Worm (Caenorhabditis elegans) whole organism, L2 larva: Measurements from ENCODE around the gene F59F3.6.
A peak's percentile ranks its signal among the peaks of the same experiment; 100 is the strongest.

Source experiments
- F13H6.1 ChIP-seq: sonication (generic microtip); optimal IDR thresholded peaks from 2 replicates; lab custom pipeline; 2016; ENCODE audit warnings: missing genetic modification characterization, missing compliant biosample characterization
- R02D3.7 ChIP-seq: fragments of 150-350 bp; optimal IDR thresholded peaks from 2 replicates; lab custom pipeline; 2014; ENCODE audit warnings: missing biosample characterization, missing genetic modification characterization
- alr-1 ChIP-seq: fragments of 150-350 bp; optimal IDR thresholded peaks from 2 replicates; lab custom pipeline; 2014; ENCODE audit warnings: missing biosample characterization, missing genetic modification characterization
- blmp-1 ChIP-seq: sonication (generic microtip); optimal IDR thresholded peaks from 2 replicates; lab custom pipeline; 2017; ENCODE audit warnings: missing genetic modification characterization, mild to moderate bottlenecking, missing compliant biosample characterization, antibody characterized with exemption, moderate library complexity; ENCODE audit not compliant: insufficient read depth
- ceh-16 ChIP-seq: fragments of 150-350 bp; optimal IDR thresholded peaks from 2 replicates; lab custom pipeline; 2014; ENCODE audit warnings: missing biosample characterization, missing genetic modification characterization
- crh-2 ChIP-seq: sonication (generic microtip); optimal IDR thresholded peaks from 2 replicates; lab custom pipeline; 2017; ENCODE audit warnings: missing biosample characterization, missing genetic modification characterization
- egl-27 ChIP-seq: sonication (generic microtip); optimal IDR thresholded peaks from 3 replicates; lab custom pipeline; 2017; ENCODE audit warnings: missing biosample characterization, missing genetic modification reagents, missing genetic modification characterization
- elt-1 ChIP-seq: fragments of 150-350 bp; optimal IDR thresholded peaks from 2 replicates; lab custom pipeline; 2014; ENCODE audit warnings: missing biosample characterization, missing genetic modification characterization
- elt-3 ChIP-seq: sonication (generic microtip); optimal IDR thresholded peaks from 2 replicates; lab custom pipeline; 2017; ENCODE audit warnings: missing biosample characterization, missing genetic modification characterization
- gmeb-1 ChIP-seq: fragments of 150-350 bp; optimal IDR thresholded peaks from 2 replicates; lab custom pipeline; 2014; ENCODE audit warnings: missing biosample characterization, missing genetic modification characterization
- mab-5 ChIP-seq: fragments of 150-350 bp; optimal IDR thresholded peaks from 2 replicates; lab custom pipeline; 2014; ENCODE audit warnings: missing biosample characterization, missing genetic modification characterization
- mbf-1 ChIP-seq: sonication (generic microtip); optimal IDR thresholded peaks from 2 replicates; lab custom pipeline; 2017; ENCODE audit warnings: missing biosample characterization, missing genetic modification characterization
- mdl-1 ChIP-seq, 2 experiments: fragments of 150-350 bp in 1 of 2; sonication (generic microtip) in 1 of 2; optimal IDR thresholded peaks; 2 replicates each; lab custom pipeline; 2017; ENCODE audit warnings: missing biosample characterization in 2 of 2, missing genetic modification characterization in 2 of 2
- nhr-11 ChIP-seq: fragments of 150-350 bp; optimal IDR thresholded peaks from 2 replicates; lab custom pipeline; 2014; ENCODE audit warnings: missing biosample characterization, missing genetic modification characterization
- nhr-12 ChIP-seq: fragments of 150-350 bp; optimal IDR thresholded peaks from 2 replicates; lab custom pipeline; 2014; ENCODE audit warnings: missing biosample characterization, missing genetic modification characterization
- nhr-129 ChIP-seq: fragments of 150-350 bp; optimal IDR thresholded peaks from 2 replicates; lab custom pipeline; 2014; ENCODE audit warnings: missing biosample characterization, missing genetic modification characterization
- nhr-21 ChIP-seq: fragments of 150-350 bp; optimal IDR thresholded peaks from 2 replicates; lab custom pipeline; 2014; ENCODE audit warnings: missing biosample characterization, missing genetic modification characterization
- nhr-237 ChIP-seq: fragments of 150-350 bp; optimal IDR thresholded peaks from 2 replicates; lab custom pipeline; 2014; ENCODE audit warnings: missing biosample characterization, missing genetic modification characterization
- nhr-25 ChIP-seq: fragments of 150-350 bp; sonication (generic microtip); optimal IDR thresholded peaks from 3 replicates; lab custom pipeline; 2014; ENCODE audit warnings: missing biosample characterization, missing genetic modification characterization
- nhr-6 ChIP-seq: fragments of 150-350 bp; optimal IDR thresholded peaks from 2 replicates; lab custom pipeline; 2014; ENCODE audit warnings: missing biosample characterization, missing genetic modification characterization
- nhr-77 ChIP-seq: fragments of 150-350 bp; optimal IDR thresholded peaks from 2 replicates; lab custom pipeline; 2014; ENCODE audit warnings: missing biosample characterization, missing genetic modification characterization
- sma-3 ChIP-seq: sonication (generic microtip); optimal IDR thresholded peaks from 2 replicates; lab custom pipeline; 2016; ENCODE audit warnings: missing genetic modification reagents, missing genetic modification characterization, missing compliant biosample characterization
- sma-9 ChIP-seq, 2 experiments: fragments of 150-350 bp in 1 of 2; sonication (generic microtip) in 1 of 2; optimal IDR thresholded peaks; 2 replicates each; lab custom pipeline; 2014 to 2016; ENCODE audit warnings: missing genetic modification characterization in 2 of 2, mild to moderate bottlenecking in 1 of 2, missing biosample characterization in 1 of 2, missing compliant biosample characterization in 1 of 2, missing genetic modification reagents in 1 of 2, moderate library complexity in 1 of 2
- unc-39 ChIP-seq: fragments of 150-350 bp; optimal IDR thresholded peaks from 2 replicates; lab custom pipeline; 2014; ENCODE audit warnings: missing biosample characterization, missing genetic modification characterization
- unc-62 ChIP-seq: fragments of 150-350 bp; optimal IDR thresholded peaks from 2 replicates; lab custom pipeline; 2014; ENCODE audit warnings: missing biosample characterization, missing genetic modification reagents, missing genetic modification characterization
- zag-1 ChIP-seq: fragments of 150-350 bp; optimal IDR thresholded peaks from 2 replicates; lab custom pipeline; 2014; ENCODE audit warnings: missing biosample characterization, missing genetic modification characterization
- ztf-11 ChIP-seq: sonication (generic microtip); optimal IDR thresholded peaks from 2 replicates; lab custom pipeline; 2017; ENCODE audit warnings: missing biosample characterization, missing genetic modification characterization
- ztf-4 ChIP-seq: fragments of 150-350 bp; optimal IDR thresholded peaks from 2 replicates; lab custom pipeline; 2014; ENCODE audit warnings: missing biosample characterization, missing genetic modification characterization

F59F3.6 gene

DNA sequence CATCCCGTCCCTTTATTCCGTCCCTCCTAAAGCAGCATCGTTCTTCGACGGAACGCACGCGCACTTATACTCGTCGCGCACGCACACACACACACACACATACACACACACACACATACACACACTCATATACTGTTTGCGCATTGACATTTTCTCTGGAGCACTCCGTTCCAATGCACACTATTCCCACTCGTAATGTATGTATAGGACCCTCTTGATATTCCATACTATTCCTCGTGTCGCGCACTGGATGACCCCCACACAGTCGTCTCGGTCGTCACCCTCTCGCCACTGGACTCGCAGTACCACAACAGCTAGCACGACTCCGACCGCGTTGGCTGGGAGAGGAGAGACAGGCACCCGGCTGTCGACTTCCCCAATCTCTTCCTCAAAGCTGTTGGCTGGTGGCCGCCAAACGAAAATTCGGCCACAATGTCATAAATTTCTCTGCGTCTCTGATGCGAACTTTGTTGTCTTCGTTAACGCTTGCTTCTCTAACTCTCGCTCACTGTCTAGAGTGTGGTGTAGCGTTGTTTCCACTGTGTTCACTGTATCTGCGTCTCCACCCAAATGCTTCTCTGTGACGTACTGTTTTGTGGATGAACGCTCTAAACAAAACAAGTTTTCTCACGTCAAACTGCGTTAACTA is 32.1 kb upstream of the F59F3.6 start (continued):
- TF ChIP-seq nhr-11 (tag; lab: Kevin White, UChicago) (peak; percentile 32), mdl-1 (tag; optimal IDR thresholded peaks at IDR 0.05; lab: Kevin White, UChicago) (peak; percentile 86 to 92), unc-62 (GFP tag; lab: Kevin White, UChicago) (peak; percentile 48), nhr-129 (peak; percentile 92), unc-39 (tag; lab: Kevin White, UChicago) (peak; percentile 9), alr-1 (tag; lab: Kevin White, UChicago) (no peak), nhr-6 (tag; lab: Kevin White, UChicago) (peak; percentile 82), nhr-237 (tag; lab: Kevin White, UChicago) (peak; percentile 22), egl-27 (peak; percentile 92), crh-2 (tag; lab: Kevin White, UChicago) (peak; percentile 80), nhr-77 (peak; percentile 13), nhr-21 (peak; percentile 90), F13H6.1 (tag; lab: Kevin White, UChicago) (peak; percentile 99), mbf-1 (tag; lab: Kevin White, UChicago) (no peak), ztf-4 (tag; lab: Kevin White, UChicago) (peak; percentile 73), gmeb-1 (tag; lab: Kevin White, UChicago) (peak; percentile 66), nhr-25 (peak; percentile 93), ztf-11 (tag; lab: Kevin White, UChicago) (no peak), ceh-16 (tag; lab: Kevin White, UChicago) (peak; percentile 41)
- TF ChIP-seq, all 48 proteins: peak for 34

DNA sequence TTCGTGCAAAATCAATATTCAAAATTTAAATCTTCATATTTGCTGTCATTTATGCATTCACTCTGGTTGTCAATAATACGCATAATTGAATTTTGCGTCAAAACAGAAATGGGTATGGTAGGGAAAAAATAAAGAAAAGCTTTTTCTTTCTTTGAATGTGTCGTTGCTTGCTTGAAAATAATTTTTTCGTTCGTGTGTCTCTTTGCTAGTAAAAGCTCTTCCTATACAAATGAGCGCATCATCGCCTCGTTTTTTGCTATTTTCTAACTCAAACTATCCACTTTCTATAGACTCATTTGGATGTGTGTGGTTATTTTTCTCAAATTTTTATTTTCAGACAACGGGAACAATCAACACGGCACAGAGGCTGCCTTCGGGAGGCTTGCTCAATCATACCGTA is 29.5 kb upstream of the F59F3.6 start, which contains the start of gene ldb-1:
Gene ldb-1, plus strand, starts transcription at position 301 of the 400 bp plus-strand sequence.
- TF ChIP-seq unc-39 (tag; lab: Kevin White, UChicago), result no peak
- TF ChIP-seq, all 48 proteins: peak for 0

DNA sequence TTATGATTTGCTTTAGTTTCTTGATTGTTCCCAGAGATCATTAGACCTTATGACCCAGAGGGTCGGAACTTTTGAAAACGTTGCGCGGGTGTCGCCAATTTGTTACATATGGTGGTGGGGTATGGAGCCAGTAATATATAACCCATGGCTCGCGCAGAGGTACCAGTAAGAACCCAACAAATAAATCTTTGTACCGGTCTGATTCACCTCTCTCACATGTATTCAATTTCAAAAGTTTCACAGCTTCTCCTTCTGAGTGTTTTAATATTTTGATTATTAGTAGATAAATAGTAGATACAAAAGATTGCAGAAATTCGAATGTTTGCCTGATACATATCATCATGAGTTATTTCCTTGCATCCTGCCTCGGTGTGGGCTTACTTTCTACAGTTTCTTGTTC is 17.0 kb upstream of the F59F3.6 start, which contains the start of gene egl-15:
Gene egl-15, plus strand, starts transcription at position 301 of the 400 bp plus-strand sequence.
- TF ChIP-seq nhr-11 (tag; lab: Kevin White, UChicago) (no peak), nhr-25 (no peak), nhr-12 (tag; lab: Kevin White, UChicago) (no peak), R02D3.7 (tag; lab: Kevin White, UChicago) (no peak), mab-5 (tag; lab: Kevin White, UChicago) (no peak), zag-1 (tag; lab: Kevin White, UChicago) (no peak), ztf-4 (tag; lab: Kevin White, UChicago) (no peak), blmp-1 (tag; lab: Kevin White, UChicago) (no peak), mdl-1 (tag; optimal IDR thresholded peaks at IDR 0.05; lab: Kevin White, UChicago) (no peak)

DNA sequence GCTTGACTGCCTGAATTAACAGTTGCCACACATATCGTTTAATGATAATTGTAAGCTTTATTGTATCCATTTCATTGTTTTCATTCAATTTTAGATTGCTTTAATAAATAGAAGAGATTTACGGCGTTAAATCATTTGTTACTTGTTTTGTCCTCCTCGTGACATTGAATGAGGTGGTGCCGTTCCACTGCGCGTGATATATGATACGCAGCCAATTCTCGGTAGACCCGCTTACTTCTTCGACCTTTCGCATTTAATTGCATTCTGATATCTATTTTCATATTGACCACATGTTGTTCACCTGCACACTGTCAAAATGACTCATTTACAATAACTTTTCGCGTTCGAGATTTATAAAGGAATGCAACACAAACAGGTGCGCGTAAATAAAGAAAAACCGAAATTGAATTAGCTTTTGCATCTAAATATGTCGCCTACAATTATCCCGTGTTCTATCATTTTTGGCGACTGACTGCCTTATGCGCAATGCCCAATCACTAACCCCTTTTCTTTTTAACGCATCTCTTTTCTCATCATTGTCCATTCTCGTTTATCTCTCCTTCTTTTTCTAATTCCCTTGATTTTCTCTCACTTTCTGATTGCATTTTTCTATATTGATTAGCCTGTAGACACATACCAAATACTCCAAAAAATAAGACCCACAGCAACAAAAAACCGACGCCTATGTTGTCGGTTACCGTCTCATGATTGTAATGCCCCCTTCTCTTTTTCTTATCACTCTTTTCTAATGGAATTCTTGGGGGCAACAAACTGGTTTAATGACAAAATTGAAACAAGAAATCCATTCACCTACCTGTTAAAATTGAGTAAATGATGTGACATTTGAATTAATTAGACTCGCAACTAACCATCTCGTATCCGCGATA is 15.6 kb upstream of the F59F3.6 start:
- TF ChIP-seq elt-3 (no peak), unc-62 (GFP tag; lab: Kevin White, UChicago) (peak; percentile 1), R02D3.7 (tag; lab: Kevin White, UChicago) (no peak), blmp-1 (tag; lab: Kevin White, UChicago) (peak; percentile 21), sma-3 (GFP tag; lab: Kevin White, UChicago) (peak; percentile 20), elt-1 (tag; lab: Kevin White, UChicago) (no peak), nhr-129 (peak; percentile 0), nhr-25 (peak; percentile 43), gmeb-1 (tag; lab: Kevin White, UChicago) (peak; percentile 29), nhr-21 (peak; percentile 4), sma-9 (GFP tag; optimal IDR thresholded peaks at IDR 0.05; lab: Kevin White, UChicago) (no peak), sma-9 (tag; optimal IDR thresholded peaks at IDR 0.05; lab: Kevin White, UChicago) (no peak), nhr-12 (tag; lab: Kevin White, UChicago) (no peak), egl-27 (peak; percentile 35)

DNA sequence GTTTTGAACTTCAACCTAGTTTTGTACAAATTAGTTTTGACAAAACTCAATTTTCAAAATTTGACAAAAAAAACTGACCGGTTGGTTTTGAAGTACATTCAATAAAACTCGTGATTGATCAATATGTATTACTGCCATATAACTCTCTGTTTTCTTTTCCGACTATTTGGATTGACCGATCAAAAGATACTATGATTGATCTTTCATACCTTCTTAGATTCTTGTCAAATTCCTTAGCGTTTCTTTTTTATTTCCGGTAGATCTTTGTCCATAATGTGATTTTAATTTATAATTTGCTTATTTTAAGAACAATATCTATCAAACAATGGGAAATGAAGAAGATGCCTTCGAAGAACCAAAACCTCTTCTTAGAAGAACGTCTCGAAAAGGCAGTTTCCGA is 13.3 kb upstream of the F59F3.6 start, which contains the start of gene F58A3.3:
Gene F58A3.3, plus strand, starts transcription at position 301 of the 400 bp plus-strand sequence.
- no peak for TF ChIP-seq R02D3.7 (tag; lab: Kevin White, UChicago)
- TF ChIP-seq, all 48 proteins: peak for 0
